Fruit fly (Drosophila melanogaster) whole organism, embryonic: ENCODE data around the gene Oatp26F.
A peak's percentile ranks its signal among the peaks of the same experiment; 100 is the strongest.

Source experiments
- ATbp ChIP-seq: fragments of 200-800 bp; sonication (Bioruptor generic); optimal IDR thresholded peaks from 2 replicates; lab custom pipeline; 2017; ENCODE audit warnings: missing biosample characterization, mild to moderate bottlenecking, missing genetic modification characterization, missing genetic modification reagents
- Bteb2 ChIP-seq: fragments of 200-800 bp; sonication (Bioruptor generic); optimal IDR thresholded peaks from 2 replicates; lab custom pipeline; 2016; ENCODE audit warnings: missing biosample characterization, missing genetic modification characterization
- CG10147 ChIP-seq: fragments of 200-800 bp; sonication (Bioruptor generic); optimal IDR thresholded peaks from 2 replicates; lab custom pipeline; 2019; ENCODE audit warnings: missing biosample characterization, mild to moderate bottlenecking, missing genetic modification characterization, moderate library complexity
- CG10321 ChIP-seq: fragments of 200-800 bp; sonication (Bioruptor generic); IDR thresholded peaks from 2 replicates; pipeline ENCODE4 v1.3.6; 2022; ENCODE audit warnings: missing biosample characterization, missing genetic modification characterization
- CG10462 ChIP-seq: fragments of 200-800 bp; sonication (Bioruptor generic); optimal IDR thresholded peaks from 2 replicates; lab custom pipeline; 2016; ENCODE audit warnings: missing biosample characterization, missing genetic modification characterization
- CG11456 ChIP-seq: fragments of 200-800 bp; sonication (Bioruptor generic); IDR thresholded peaks from 3 replicates; pipeline ENCODE4 v1.3.6; 2022; ENCODE audit warnings: missing biosample characterization, missing genetic modification characterization
- CG12391 ChIP-seq: fragments of 200-800 bp; sonication (Bioruptor generic); optimal IDR thresholded peaks from 3 replicates; lab custom pipeline; 2018; ENCODE audit warnings: missing biosample characterization, mild to moderate bottlenecking, missing genetic modification characterization, moderate library complexity
- CG13287 ChIP-seq: fragments of 200-800 bp; sonication (Bioruptor generic); IDR thresholded peaks from 2 replicates; pipeline ENCODE4 v1.3.6; 2022; ENCODE audit warnings: missing biosample characterization, missing genetic modification characterization; ENCODE audit not compliant: partially characterized antibody
- CG14441 ChIP-seq: fragments of 200-800 bp; sonication (Bioruptor generic); IDR thresholded peaks from 2 replicates; pipeline ENCODE4 v1.3.6; 2022; ENCODE audit warnings: missing biosample characterization, missing genetic modification characterization
- CG14667 ChIP-seq: fragments of 200-800 bp; sonication (Bioruptor generic); IDR thresholded peaks from 2 replicates; pipeline ENCODE4 v1.3.6; 2022; ENCODE audit warnings: missing biosample characterization, missing genetic modification characterization
- CG15514 ChIP-seq: fragments of 200-800 bp; sonication (Bioruptor generic); optimal IDR thresholded peaks from 3 replicates; lab custom pipeline; 2017; ENCODE audit warnings: missing biosample characterization, missing genetic modification characterization, mild to moderate bottlenecking, moderate library complexity, missing genetic modification reagents
- CG16813 ChIP-seq: fragments of 200-800 bp; sonication (Bioruptor generic); IDR thresholded peaks from 3 replicates; pipeline ENCODE4 v1.3.6; 2022; ENCODE audit warnings: missing biosample characterization, missing genetic modification characterization; ENCODE audit not compliant: partially characterized antibody
- CG17385 ChIP-seq: fragments of 200-800 bp; sonication (Bioruptor generic); optimal IDR thresholded peaks from 3 replicates; lab custom pipeline; 2018; ENCODE audit warnings: missing biosample characterization, mild to moderate bottlenecking, missing genetic modification characterization
- CG17612 ChIP-seq: fragments of 200-800 bp; sonication (Bioruptor generic); IDR thresholded peaks from 2 replicates; pipeline ENCODE4 v1.3.6; 2022; ENCODE audit warnings: missing biosample characterization, missing genetic modification characterization
- CG17829 ChIP-seq: fragments of 200-800 bp; optimal IDR thresholded peaks from 2 replicates; lab custom pipeline; 2019; ENCODE audit warnings: missing biosample characterization, mild to moderate bottlenecking, missing genetic modification characterization, moderate library complexity
- CG17912 ChIP-seq: fragments of 200-800 bp; sonication (Bioruptor generic); optimal IDR thresholded peaks from 2 replicates; lab custom pipeline; 2018; ENCODE audit warnings: missing biosample characterization, mild to moderate bottlenecking, missing genetic modification characterization
- CG2202 ChIP-seq: fragments of 200-800 bp; sonication (Bioruptor generic); optimal IDR thresholded peaks from 2 replicates; lab custom pipeline; 2018; ENCODE audit warnings: missing biosample characterization, mild to moderate bottlenecking, missing genetic modification characterization
- CG32532 ChIP-seq: fragments of 200-800 bp; sonication (Bioruptor generic); IDR thresholded peaks from 2 replicates; pipeline ENCODE4 v1.3.6; 2022; ENCODE audit warnings: missing biosample characterization, missing genetic modification characterization
- CG33557 ChIP-seq: fragments of 200-800 bp; sonication (Bioruptor generic); optimal IDR thresholded peaks from 2 replicates; lab custom pipeline; 2019; ENCODE audit warnings: missing biosample characterization, mild to moderate bottlenecking, missing genetic modification characterization, moderate library complexity
- CG3407 ChIP-seq: fragments of 200-800 bp; sonication (Bioruptor generic); optimal IDR thresholded peaks from 2 replicates; lab custom pipeline; 2018; ENCODE audit warnings: missing biosample characterization, mild to moderate bottlenecking, missing genetic modification characterization
- CG5180 ChIP-seq: fragments of 200-800 bp; sonication (Bioruptor generic); optimal IDR thresholded peaks from 3 replicates; lab custom pipeline; 2017; ENCODE audit warnings: missing biosample characterization, missing genetic modification characterization, mild to moderate bottlenecking, moderate library complexity, missing genetic modification reagents
- CG7357 ChIP-seq: fragments of 200-800 bp; sonication (Bioruptor generic); IDR thresholded peaks from 3 replicates; pipeline ENCODE4 v1.3.6; 2022; ENCODE audit warnings: missing biosample characterization, missing genetic modification characterization
- CG7556 ChIP-seq: fragments of 200-800 bp; sonication (Bioruptor generic); optimal IDR thresholded peaks from 2 replicates; lab custom pipeline; 2017; ENCODE audit warnings: missing biosample characterization, mild to moderate bottlenecking, missing genetic modification characterization
- CG9437 ChIP-seq: fragments of 200-800 bp; sonication (Bioruptor generic); optimal IDR thresholded peaks from 2 replicates; lab custom pipeline; 2018; ENCODE audit warnings: missing biosample characterization, mild to moderate bottlenecking, missing genetic modification characterization
- CG9609 ChIP-seq: fragments of 200-800 bp; sonication (Bioruptor generic); optimal IDR thresholded peaks from 3 replicates; lab custom pipeline; 2016; ENCODE audit warnings: missing biosample characterization, missing genetic modification characterization
- D ChIP-seq, 2 experiments: fragments of 200-800 bp in 1 of 2; fragments of >200 bp in 1 of 2; sonication (Bioruptor generic) in 1 of 2; optimal IDR thresholded peaks; 2 replicates in 1 of 2; 3 replicates in 1 of 2; lab custom pipeline; 2017; ENCODE audit warnings: mild to moderate bottlenecking in 1 of 2, missing biosample characterization in 1 of 2, missing genetic modification characterization in 1 of 2, missing genetic modification reagents in 1 of 2
- Ets97D ChIP-seq: fragments of 200-800 bp; sonication (Bioruptor generic); optimal IDR thresholded peaks from 3 replicates; lab custom pipeline; 2016; ENCODE audit warnings: missing biosample characterization, missing genetic modification characterization
- Meics ChIP-seq: fragments of 200-800 bp; sonication (Bioruptor generic); optimal IDR thresholded peaks from 2 replicates; lab custom pipeline; 2017; ENCODE audit warnings: missing biosample characterization, mild to moderate bottlenecking, missing genetic modification characterization
- Mrtf ChIP-seq: fragments of 200-800 bp; sonication (Bioruptor generic); IDR thresholded peaks from 3 replicates; pipeline ENCODE4 v1.3.6; 2022; ENCODE audit warnings: missing biosample characterization, missing genetic modification characterization
- NFAT ChIP-seq: fragments of 200-800 bp; sonication (Bioruptor generic); IDR thresholded peaks from 2 replicates; pipeline ENCODE4 v1.3.6; 2022; ENCODE audit warnings: missing biosample characterization, missing genetic modification characterization
- Oaz ChIP-seq: fragments of 200-800 bp; sonication (Bioruptor generic); IDR thresholded peaks from 2 replicates; pipeline ENCODE4 v1.3.6; 2022; ENCODE audit warnings: missing biosample characterization, missing genetic modification characterization
- cad ChIP-seq: fragments of >200 bp; optimal IDR thresholded peaks from 2 replicates; lab custom pipeline; 2017; ENCODE audit warnings: missing biosample characterization, missing genetic modification characterization
- cg ChIP-seq: fragments of 200-800 bp; sonication (Bioruptor generic); optimal IDR thresholded peaks from 3 replicates; lab custom pipeline; 2019; ENCODE audit warnings: missing biosample characterization, mild to moderate bottlenecking, missing genetic modification characterization, moderate library complexity
- corto ChIP-seq: fragments of 200-800 bp; sonication (Bioruptor generic); optimal IDR thresholded peaks from 2 replicates; lab custom pipeline; 2016; ENCODE audit warnings: missing biosample characterization, mild to moderate bottlenecking, missing genetic modification characterization, moderate library complexity
- da ChIP-seq: fragments of 200-800 bp; sonication (Bioruptor generic); optimal IDR thresholded peaks from 2 replicates; lab custom pipeline; 2016; ENCODE audit warnings: missing biosample characterization, missing genetic modification characterization
- dmrt11E ChIP-seq: fragments of 200-800 bp; sonication (Bioruptor generic); optimal IDR thresholded peaks from 3 replicates; lab custom pipeline; 2018; ENCODE audit warnings: missing biosample characterization, mild to moderate bottlenecking, missing genetic modification characterization, moderate library complexity
- jigr1 ChIP-seq: fragments of 200-800 bp; sonication (Bioruptor generic); IDR thresholded peaks from 3 replicates; pipeline ENCODE4 v1.3.6; 2022; ENCODE audit warnings: missing biosample characterization, missing genetic modification characterization
- kni ChIP-seq: fragments of 200-800 bp; sonication (Bioruptor generic); optimal IDR thresholded peaks from 3 replicates; lab custom pipeline; 2017; ENCODE audit warnings: mild to moderate bottlenecking, missing biosample characterization, missing genetic modification reagents, missing genetic modification characterization
- luna ChIP-seq: fragments of 200-800 bp; sonication (Bioruptor generic); optimal IDR thresholded peaks from 2 replicates; lab custom pipeline; 2016; ENCODE audit warnings: missing biosample characterization, missing genetic modification characterization
- pb ChIP-seq: fragments of 200-800 bp; sonication (Bioruptor generic); optimal IDR thresholded peaks from 3 replicates; lab custom pipeline; 2016; ENCODE audit warnings: missing biosample characterization, missing genetic modification characterization
- pho ChIP-seq: fragments of 200-800 bp; sonication (Bioruptor generic); optimal IDR thresholded peaks from 2 replicates; lab custom pipeline; 2016; ENCODE audit warnings: missing biosample characterization, missing genetic modification characterization
- pnt ChIP-seq: fragments of 200-800 bp; sonication (Bioruptor generic); optimal IDR thresholded peaks from 3 replicates; lab custom pipeline; 2016; ENCODE audit warnings: missing biosample characterization, missing genetic modification characterization
- pros ChIP-seq: fragments of 200-800 bp; sonication (Bioruptor generic); optimal IDR thresholded peaks from 3 replicates; lab custom pipeline; 2019; ENCODE audit warnings: missing biosample characterization, mild to moderate bottlenecking, missing genetic modification characterization, moderate library complexity
- pzg ChIP-seq: fragments of 200-800 bp; sonication (Bioruptor generic); optimal IDR thresholded peaks from 3 replicates; lab custom pipeline; 2018; ENCODE audit warnings: missing biosample characterization, mild to moderate bottlenecking, missing genetic modification characterization, moderate library complexity
- salm ChIP-seq: fragments of 200-800 bp; sonication (Bioruptor generic); optimal IDR thresholded peaks from 2 replicates; lab custom pipeline; 2018; ENCODE audit warnings: missing biosample characterization, mild to moderate bottlenecking, missing genetic modification characterization
- schlank ChIP-seq: fragments of 200-800 bp; sonication (Bioruptor generic); optimal IDR thresholded peaks from 2 replicates; lab custom pipeline; 2018; ENCODE audit warnings: missing biosample characterization, mild to moderate bottlenecking, missing genetic modification characterization
- so ChIP-seq: fragments of 200-800 bp; sonication (Bioruptor generic); IDR thresholded peaks from 3 replicates; pipeline ENCODE4 v1.3.6; 2022; ENCODE audit warnings: missing biosample characterization, missing genetic modification characterization
- sug ChIP-seq: fragments of 200-800 bp; optimal IDR thresholded peaks from 2 replicates; lab custom pipeline; 2019; ENCODE audit warnings: missing biosample characterization, mild to moderate bottlenecking, missing genetic modification characterization, moderate library complexity
- tio ChIP-seq: fragments of 200-800 bp; sonication (Bioruptor generic); optimal IDR thresholded peaks from 2 replicates; lab custom pipeline; 2017; ENCODE audit warnings: missing biosample characterization, missing genetic modification characterization, inconsistent platforms
- trh ChIP-seq: fragments of 200-800 bp; sonication (Bioruptor generic); optimal IDR thresholded peaks from 2 replicates; lab custom pipeline; 2016; ENCODE audit warnings: missing biosample characterization, missing genetic modification characterization
- tup ChIP-seq: fragments of 200-800 bp; sonication (Bioruptor generic); optimal IDR thresholded peaks from 2 replicates; lab custom pipeline; 2016; ENCODE audit warnings: missing biosample characterization, mild to moderate bottlenecking, missing genetic modification characterization, moderate library complexity

Oatp26F gene

DNA sequence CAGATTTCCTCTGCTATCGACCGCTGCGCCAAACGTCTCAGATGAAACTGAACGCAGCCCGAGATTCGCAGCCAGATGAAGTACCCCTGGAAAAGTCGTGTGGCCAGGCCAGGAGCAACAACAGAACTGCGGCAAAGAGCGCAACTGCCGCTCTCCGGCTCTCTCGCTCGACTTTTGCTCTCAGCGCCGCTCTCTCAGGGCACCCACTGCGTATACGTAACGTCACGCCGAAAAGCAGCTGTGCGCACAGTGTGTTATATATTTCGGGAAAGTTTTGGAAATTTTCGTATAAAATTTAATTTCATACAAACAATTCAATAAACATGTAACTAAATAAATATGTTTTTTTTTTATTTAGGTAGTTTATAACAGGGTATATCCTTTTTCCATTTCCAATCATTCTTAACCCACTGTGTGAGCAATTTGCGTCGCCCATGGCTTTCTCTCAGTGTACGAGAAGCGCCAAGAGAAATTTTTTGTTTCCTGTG, 31.1 kb downstream of the Oatp26F start, which contains the start of gene Dpp10 (continued):
- TF ChIP-seq so: peak; percentile 95
- peak; percentile 95 for TF ChIP-seq pho (GFP tag; lab: Kevin White, UChicago)
- peak; percentile 13 for TF ChIP-seq pzg (GFP tag; lab: Kevin White, UChicago)
- peak; percentile 85 for TF ChIP-seq CG10147 (GFP tag; lab: Kevin White, UChicago)
- peak; percentile 75 for TF ChIP-seq trh (GFP tag; lab: Kevin White, UChicago)
- peak; percentile 75 for TF ChIP-seq pb (GFP tag; lab: Kevin White, UChicago)
- TF ChIP-seq CG15514 (GFP tag; lab: Kevin White, UChicago): peak; percentile 85
- TF ChIP-seq pnt (GFP tag; lab: Kevin White, UChicago): peak; percentile 62
- peak; percentile 93 for TF ChIP-seq NFAT (GFP tag; lab: Robert Waterston, UW)
- TF ChIP-seq D (optimal IDR thresholded peaks at IDR 0.05; lab: Kevin White, UChicago): no peak
- peak; percentile 42 for TF ChIP-seq D (GFP tag; optimal IDR thresholded peaks at IDR 0.05; lab: Kevin White, UChicago)
- TF ChIP-seq sug: peak; percentile 91
- peak; percentile 60 for TF ChIP-seq salm (tag; lab: Kevin White, UChicago)
- peak; percentile 62 for TF ChIP-seq luna
- peak; percentile 89 for TF ChIP-seq CG7357 (GFP tag; lab: Robert Waterston, UW)
- no peak for TF ChIP-seq corto (GFP tag; lab: Kevin White, UChicago)
- TF ChIP-seq CG17612 (GFP tag; lab: Robert Waterston, UW): peak; percentile 93
- TF ChIP-seq CG13287: peak; percentile 58
- TF ChIP-seq CG5180 (GFP tag; lab: Kevin White, UChicago): peak; percentile 74
- peak; percentile 94 for TF ChIP-seq CG11456 (GFP tag; lab: Robert Waterston, UW)
- peak; percentile 75 for TF ChIP-seq CG17829 (tag; lab: Kevin White, UChicago)
- no peak for TF ChIP-seq CG16813
- TF ChIP-seq tup (GFP tag; lab: Kevin White, UChicago): peak; percentile 84
- TF ChIP-seq Bteb2 (GFP tag; lab: Kevin White, UChicago): peak; percentile 91
- TF ChIP-seq Meics (GFP tag; lab: Kevin White, UChicago): peak; percentile 94
- peak; percentile 97 for TF ChIP-seq CG32532 (GFP tag; lab: Robert Waterston, UW)
- TF ChIP-seq CG17912 (GFP tag; lab: Kevin White, UChicago): peak; percentile 4
- TF ChIP-seq CG14667: peak; percentile 94
- TF ChIP-seq kni: no peak
- peak; percentile 96 for TF ChIP-seq CG7556 (GFP tag; lab: Kevin White, UChicago)

DNA sequence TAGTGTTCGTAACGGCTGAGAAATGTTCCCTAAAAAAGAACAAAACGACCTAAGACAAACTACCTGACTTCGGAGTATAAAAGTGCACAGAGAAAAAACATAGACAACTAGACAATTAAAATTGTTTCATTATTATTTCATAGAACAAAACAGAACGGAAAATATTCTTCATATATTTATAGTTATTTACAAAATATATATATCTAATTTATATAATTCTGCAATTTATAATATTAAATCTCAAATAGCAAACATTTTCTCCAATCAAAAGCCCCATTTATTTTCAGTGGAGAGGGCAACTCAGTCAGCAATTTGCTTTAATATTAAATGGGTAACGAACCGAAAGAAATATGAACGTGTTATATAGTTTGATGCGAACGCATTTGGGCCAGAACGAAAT, 37.2 kb downstream of the Oatp26F start:
- TF ChIP-seq CG3407 (GFP tag; lab: Kevin White, UChicago) (peak; percentile 6), schlank (tag; lab: Kevin White, UChicago) (no peak), cg (GFP tag; lab: Kevin White, UChicago) (no peak), D (optimal IDR thresholded peaks at IDR 0.05; lab: Kevin White, UChicago) (no peak), D (GFP tag; optimal IDR thresholded peaks at IDR 0.05; lab: Kevin White, UChicago) (no peak), ATbp (GFP tag; lab: Kevin White, UChicago) (no peak), CG14441 (no peak), tio (no peak), dmrt11E (tag; lab: Kevin White, UChicago) (peak; percentile 61), CG2202 (tag; lab: Kevin White, UChicago) (peak; percentile 28), Ets97D (GFP tag; lab: Kevin White, UChicago) (no peak), CG12391 (peak; percentile 75), CG17385 (peak; percentile 15), CG33557 (GFP tag; lab: Kevin White, UChicago) (peak; percentile 60), da (GFP tag; lab: Kevin White, UChicago) (no peak), Oaz (GFP tag; lab: Robert Waterston, UW) (no peak), jigr1 (GFP tag; lab: Robert Waterston, UW) (no peak), cad (GFP tag; lab: Kevin White, UChicago) (no peak), pros (GFP tag; lab: Kevin White, UChicago) (no peak), CG10321 (GFP tag; lab: Robert Waterston, UW) (no peak), CG9437 (peak; percentile 30), Mrtf (no peak), CG9609 (GFP tag; lab: Kevin White, UChicago) (no peak), CG10462 (GFP tag; lab: Kevin White, UChicago) (peak; percentile 10)
